Worm (Caenorhabditis elegans) whole organism, L4 larva: ENCODE data around the gene gly-13.

Experiments
- D1046.2 ChIP-seq: fragments of 200-800 bp; sonication (Bioruptor generic); IDR thresholded peaks from 2 replicates; pipeline ENCODE4 v1.3.6; 2022; ENCODE audit warnings: missing genetic modification characterization, missing compliant biosample characterization
- F26F4.8 ChIP-seq: fragments of 200-800 bp; sonication (Bioruptor generic); conservative IDR thresholded peaks from 2 replicates; pipeline ENCODE4 v1.3.6; 2022; ENCODE audit warnings: missing genetic modification characterization, missing compliant biosample characterization
- F44E2.7 ChIP-seq: fragments of 200-800 bp; sonication (Bioruptor generic); IDR thresholded peaks from 2 replicates; pipeline ENCODE4 v2.1.2; 2022; ENCODE audit warnings: missing genetic modification characterization, missing compliant biosample characterization
- T20F7.1 ChIP-seq: fragments of 200-800 bp; sonication (Bioruptor generic); optimal IDR thresholded peaks from 2 replicates; lab custom pipeline; 2018; ENCODE audit warnings: mild to moderate bottlenecking, missing genetic modification characterization, missing compliant biosample characterization
- ZK546.5 ChIP-seq, 2 experiments: sonication (generic microtip); optimal IDR thresholded peaks; 2 replicates each; lab custom pipeline; 2017; ENCODE audit warnings: missing biosample characterization in 2 of 2, missing genetic modification characterization in 2 of 2
- aha-1 ChIP-seq: fragments of 150-350 bp; peaks from one replicate; lab custom pipeline; 2014; ENCODE audit warnings: missing biosample characterization, missing genetic modification characterization
- attf-4 ChIP-seq: sonication (generic microtip); optimal IDR thresholded peaks from 3 replicates; lab custom pipeline; 2017; ENCODE audit warnings: missing biosample characterization, missing genetic modification characterization
- ceh-20 ChIP-seq: fragments of 200-800 bp; sonication (Bioruptor generic); IDR thresholded peaks from 2 replicates; pipeline ENCODE4 v1.3.6; 2022; ENCODE audit warnings: missing genetic modification reagents, missing genetic modification characterization, missing compliant biosample characterization
- ceh-28 ChIP-seq: fragments of 150-350 bp; optimal IDR thresholded peaks from 2 replicates; lab custom pipeline; 2014; ENCODE audit warnings: missing biosample characterization, missing genetic modification reagents, missing genetic modification characterization
- ces-1 ChIP-seq: fragments of 150-350 bp; sonication (generic microtip); optimal IDR thresholded peaks from 4 replicates; lab custom pipeline; 2014; ENCODE audit warnings: missing biosample characterization, missing genetic modification reagents, missing genetic modification characterization
- ctbp-1 ChIP-seq: fragments of 200-800 bp; sonication (Bioruptor generic); IDR thresholded peaks from 2 replicates; pipeline ENCODE4 v1.3.6; 2022; ENCODE audit warnings: missing genetic modification reagents, missing genetic modification characterization, missing compliant biosample characterization
- daf-12 ChIP-seq: fragments of 150-350 bp; optimal IDR thresholded peaks from 2 replicates; lab custom pipeline; 2014; ENCODE audit warnings: missing biosample characterization, missing genetic modification reagents, missing genetic modification characterization
- daf-16 ChIP-seq, 3 experiments: sonication (generic microtip); optimal IDR thresholded peaks; 2 replicates each; lab custom pipeline; 2016 to 2017; ENCODE audit warnings: missing genetic modification characterization in 3 of 3, missing genetic modification reagents in 3 of 3, mild to moderate bottlenecking in 2 of 3, missing compliant biosample characterization in 2 of 3, missing biosample characterization in 1 of 3, moderate library complexity in 1 of 3
- daf-19 ChIP-seq: fragments of 200-800 bp; sonication (Bioruptor generic); conservative IDR thresholded peaks from 2 replicates; pipeline ENCODE4 v1.3.6; 2022; ENCODE audit warnings: missing genetic modification characterization, missing compliant biosample characterization
- dmd-6 ChIP-seq: fragments of 200-800 bp; sonication (Bioruptor generic); IDR thresholded peaks from 2 replicates; pipeline ENCODE4 v1.3.6; 2022; ENCODE audit warnings: missing genetic modification reagents, missing genetic modification characterization, missing compliant biosample characterization
- dmd-9 ChIP-seq: fragments of 200-800 bp; sonication (Bioruptor generic); IDR thresholded peaks from 2 replicates; pipeline ENCODE4 v1.3.6; 2022; ENCODE audit warnings: missing genetic modification reagents, missing genetic modification characterization, missing compliant biosample characterization
- duxl-1 ChIP-seq: sonication (generic microtip); optimal IDR thresholded peaks from 2 replicates; lab custom pipeline; 2016; ENCODE audit warnings: mild to moderate bottlenecking, missing genetic modification characterization, moderate library complexity, missing compliant biosample characterization; ENCODE audit not compliant: poor library complexity
- egl-43 ChIP-seq: fragments of 200-800 bp; sonication (Bioruptor generic); IDR thresholded peaks from 2 replicates; pipeline ENCODE4 v1.3.6; 2022; ENCODE audit warnings: missing genetic modification reagents, missing genetic modification characterization, missing compliant biosample characterization
- hmg-1.1 ChIP-seq: fragments of 200-800 bp; sonication (Bioruptor generic); IDR thresholded peaks from 2 replicates; pipeline ENCODE4 v1.3.6; 2022; ENCODE audit warnings: missing genetic modification reagents, missing genetic modification characterization, missing compliant biosample characterization
- lim-7 ChIP-seq: fragments of 200-800 bp; sonication (Bioruptor generic); IDR thresholded peaks from 2 replicates; pipeline ENCODE4 v1.3.6; 2022; ENCODE audit warnings: missing genetic modification characterization, missing compliant biosample characterization
- lin-1 ChIP-seq: fragments of 200-800 bp; sonication (Bioruptor generic); IDR thresholded peaks from 2 replicates; pipeline ENCODE4 v1.3.6; 2022; ENCODE audit warnings: missing genetic modification reagents, missing genetic modification characterization, missing compliant biosample characterization
- lin-13 ChIP-seq: fragments of 150-350 bp; optimal IDR thresholded peaks from 2 replicates; lab custom pipeline; 2014; ENCODE audit warnings: missing biosample characterization, missing genetic modification reagents, missing genetic modification characterization
- lin-15B ChIP-seq: fragments of 150-350 bp; sonication (generic microtip); optimal IDR thresholded peaks from 3 replicates; lab custom pipeline; 2014; ENCODE audit warnings: missing biosample characterization, missing genetic modification characterization
- lsy-2 ChIP-seq, 2 experiments: fragments of 150-350 bp in 1 of 2; sonication (generic microtip) in 1 of 2; optimal IDR thresholded peaks; 2 replicates each; lab custom pipeline; 2014 to 2017; ENCODE audit warnings: missing biosample characterization in 2 of 2, missing genetic modification characterization in 2 of 2
- madf-5 ChIP-seq, 2 experiments: fragments of 200-800 bp; sonication (Bioruptor generic); IDR thresholded peaks; 2 replicates each; pipeline ENCODE4 v1.3.6; 2022; ENCODE audit warnings: missing compliant biosample characterization in 2 of 2, missing genetic modification characterization in 2 of 2
- mdl-1 ChIP-seq, 2 experiments: fragments of 150-350 bp in 1 of 2; sonication (generic microtip) in 1 of 2; optimal IDR thresholded peaks; 2 replicates each; lab custom pipeline; 2014 to 2017; ENCODE audit warnings: missing biosample characterization in 2 of 2, missing genetic modification characterization in 2 of 2
- mdt-29 ChIP-seq: fragments of 200-800 bp; sonication (Bioruptor generic); IDR thresholded peaks from 2 replicates; pipeline ENCODE4 v1.3.6; 2022; ENCODE audit warnings: missing genetic modification reagents, missing genetic modification characterization, missing compliant biosample characterization
- mep-1 ChIP-seq: fragments of 150-350 bp; sonication (generic microtip); optimal IDR thresholded peaks from 3 replicates; lab custom pipeline; 2014; ENCODE audit warnings: missing biosample characterization, missing genetic modification characterization
- nhr-10 ChIP-seq: fragments of 150-350 bp; optimal IDR thresholded peaks from 2 replicates; lab custom pipeline; 2014; ENCODE audit warnings: missing biosample characterization, missing genetic modification characterization
- nhr-102 ChIP-seq: sonication (generic microtip); optimal IDR thresholded peaks from 2 replicates; lab custom pipeline; 2016; ENCODE audit warnings: mild to moderate bottlenecking, missing genetic modification characterization, moderate library complexity, missing compliant biosample characterization
- nhr-25 ChIP-seq: sonication (generic microtip); optimal IDR thresholded peaks from 2 replicates; lab custom pipeline; 2017; ENCODE audit warnings: missing genetic modification characterization, mild to moderate bottlenecking, missing compliant biosample characterization, antibody characterized with exemption, moderate library complexity, borderline replicate concordance; ENCODE audit not compliant: insufficient read depth
- nhr-28 ChIP-seq: fragments of 150-350 bp; optimal IDR thresholded peaks from 2 replicates; lab custom pipeline; 2014; ENCODE audit warnings: missing biosample characterization, missing genetic modification characterization
- nhr-41 ChIP-seq: fragments of 200-800 bp; sonication (Bioruptor generic); IDR thresholded peaks from 2 replicates; pipeline ENCODE4 v1.3.6; 2022; ENCODE audit warnings: missing genetic modification reagents, missing genetic modification characterization, missing compliant biosample characterization
- nhr-42 ChIP-seq: fragments of 200-800 bp; sonication (Bioruptor generic); IDR thresholded peaks from 2 replicates; pipeline ENCODE4 v1.3.6; 2022; ENCODE audit warnings: missing genetic modification characterization, missing compliant biosample characterization
- nhr-48 ChIP-seq: sonication (generic microtip); optimal IDR thresholded peaks from 2 replicates; lab custom pipeline; 2016; ENCODE audit warnings: mild to moderate bottlenecking, missing genetic modification characterization, missing compliant biosample characterization
- nhr-6 ChIP-seq: fragments of 150-350 bp; optimal IDR thresholded peaks from 2 replicates; lab custom pipeline; 2014; ENCODE audit warnings: missing biosample characterization, missing genetic modification characterization
- nhr-76 ChIP-seq: fragments of 150-350 bp; optimal IDR thresholded peaks from 2 replicates; lab custom pipeline; 2014; ENCODE audit warnings: missing biosample characterization, missing genetic modification characterization
- php-3 ChIP-seq: fragments of 200-800 bp; sonication (Bioruptor generic); IDR thresholded peaks from 2 replicates; pipeline ENCODE4 v1.3.6; 2022; ENCODE audit warnings: missing genetic modification reagents, missing genetic modification characterization, missing compliant biosample characterization
- pqm-1 ChIP-seq: sonication (generic microtip); optimal IDR thresholded peaks from 2 replicates; lab custom pipeline; 2017; ENCODE audit warnings: missing biosample characterization, missing genetic modification characterization
- saeg-2 ChIP-seq: fragments of 200-800 bp; sonication (Bioruptor generic); IDR thresholded peaks from 2 replicates; pipeline ENCODE4 v1.3.6; 2022; ENCODE audit warnings: missing genetic modification reagents, missing genetic modification characterization, missing compliant biosample characterization
- sdz-12 ChIP-seq: fragments of 200-800 bp; sonication (Bioruptor generic); optimal IDR thresholded peaks from 2 replicates; lab custom pipeline; 2018; ENCODE audit warnings: mild to moderate bottlenecking, missing genetic modification characterization, missing compliant biosample characterization
- snpc-1.2 ChIP-seq: fragments of 200-800 bp; sonication (Bioruptor generic); IDR thresholded peaks from 2 replicates; pipeline ENCODE4 v1.3.6; 2022; ENCODE audit warnings: missing genetic modification reagents, missing genetic modification characterization, missing compliant biosample characterization
- snpc-4 ChIP-seq: fragments of 150-350 bp; optimal IDR thresholded peaks from 2 replicates; lab custom pipeline; 2014; ENCODE audit warnings: missing biosample characterization, missing genetic modification characterization
- spr-3 ChIP-seq: fragments of 200-800 bp; sonication (Bioruptor generic); optimal IDR thresholded peaks from 2 replicates; lab custom pipeline; 2018; ENCODE audit warnings: mild to moderate bottlenecking, missing genetic modification characterization, missing compliant biosample characterization
- tra-1 ChIP-seq: fragments of 200-800 bp; sonication (Bioruptor generic); IDR thresholded peaks from 2 replicates; pipeline ENCODE4 v1.3.6; 2022; ENCODE audit warnings: missing genetic modification reagents, missing genetic modification characterization, missing compliant biosample characterization
- unc-39 ChIP-seq: sonication (generic microtip); optimal IDR thresholded peaks from 2 replicates; lab custom pipeline; 2017; ENCODE audit warnings: missing biosample characterization, missing genetic modification characterization
- zag-1 ChIP-seq: fragments of 150-350 bp; optimal IDR thresholded peaks from 2 replicates; lab custom pipeline; 2014; ENCODE audit warnings: missing biosample characterization, missing genetic modification characterization
- zfp-2 ChIP-seq: sonication (generic microtip); optimal IDR thresholded peaks from 2 replicates; lab custom pipeline; 2016; ENCODE audit warnings: mild to moderate bottlenecking, missing genetic modification characterization, missing compliant biosample characterization
- zfp-3 ChIP-seq: fragments of 200-800 bp; sonication (Bioruptor generic); conservative IDR thresholded peaks from 2 replicates; pipeline ENCODE4 v1.3.6; 2022; ENCODE audit warnings: missing genetic modification reagents, missing genetic modification characterization, missing compliant biosample characterization
- zip-11 ChIP-seq: fragments of 200-800 bp; sonication (Bioruptor generic); IDR thresholded peaks from 2 replicates; pipeline ENCODE4 v1.3.6; 2022; ENCODE audit warnings: missing genetic modification characterization, missing compliant biosample characterization
- ztf-11 ChIP-seq: fragments of 150-350 bp; optimal IDR thresholded peaks from 2 replicates; lab custom pipeline; 2014; ENCODE audit warnings: missing biosample characterization, missing genetic modification characterization
- ztf-7 ChIP-seq: fragments of 150-350 bp; optimal IDR thresholded peaks from 2 replicates; lab custom pipeline; 2014; ENCODE audit warnings: missing biosample characterization, missing genetic modification characterization

The gly-13 gene

ce11 chrX:9337832-9338231 lies 41.4 kb upstream of the gly-13 start (continued):
- TF ChIP-seq dmd-6 (GFP tag; lab: Robert Waterston, UW) (0 out of 2 replicates have a peak, but pooled peaks have one; percentile 34), daf-12 (tag; lab: Kevin White, UChicago) (no peak), dmd-9 (no peak), zfp-2 (tag; lab: Kevin White, UChicago) (no peak), ceh-20 (GFP tag; lab: Robert Waterston, UW) (no peak; the same call in none of the 2 replicates), madf-5 (GFP tag; IDR thresholded peaks at IDR 0.05; lab: Robert Waterston, UW) (0 out of 4 replicates have a peak, but pooled peaks of 1 of the 2 experiments have one; percentile 58), mdt-29 (GFP tag; lab: Robert Waterston, UW) (no peak), snpc-4 (no peak), daf-19 (GFP tag; lab: Robert Waterston, UW) (no peak), ZK546.5 (tag; optimal IDR thresholded peaks at IDR 0.05; lab: Kevin White, UChicago) (no peak), nhr-48 (no peak), nhr-42 (GFP tag; lab: Robert Waterston, UW) (peak; percentile 77; the same call in 1 of the 2 replicates), nhr-25 (tag; lab: Kevin White, UChicago) (no peak), mdl-1 (tag; optimal IDR thresholded peaks at IDR 0.05; lab: Kevin White, UChicago) (peak in 1 of 2 experiments; percentile 79), zag-1 (tag; lab: Kevin White, UChicago) (no peak), unc-39 (tag; lab: Kevin White, UChicago) (no peak), daf-16 (GFP tag; optimal IDR thresholded peaks at IDR 0.05; lab: Kevin White, UChicago) (no peak), daf-16 (tag; optimal IDR thresholded peaks at IDR 0.05; lab: Kevin White, UChicago) (no peak), spr-3 (no peak), snpc-1.2 (GFP tag; lab: Robert Waterston, UW) (no peak), zip-11 (GFP tag; lab: Robert Waterston, UW) (no peak), lin-13 (GFP tag; lab: Kevin White, UChicago) (no peak), F26F4.8 (GFP tag; lab: Robert Waterston, UW) (no peak), aha-1 (tag; lab: Kevin White, UChicago) (peak; percentile 91), hmg-1.1 (GFP tag; lab: Robert Waterston, UW) (peak; percentile 88), lim-7 (GFP tag; lab: Robert Waterston, UW) (0 out of 2 replicates have a peak, but pooled peaks have one; percentile 23), mep-1 (peak; percentile 79), ces-1 (no peak), ceh-28 (peak; percentile 23), egl-43 (GFP tag; lab: Robert Waterston, UW) (no peak), nhr-41 (GFP tag; lab: Robert Waterston, UW) (no peak), saeg-2 (GFP tag; lab: Robert Waterston, UW) (no peak), pqm-1 (tag; lab: Kevin White, UChicago) (no peak), lin-1 (no peak), ctbp-1 (GFP tag; lab: Robert Waterston, UW) (peak; percentile 84), tra-1 (GFP tag; lab: Robert Waterston, UW) (no peak), sdz-12 (GFP tag; lab: Kevin White, UChicago) (no peak), lin-15B (tag; lab: Kevin White, UChicago) (no peak), attf-4 (no peak), lsy-2 (tag; optimal IDR thresholded peaks at IDR 0.05; lab: Kevin White, UChicago) (peak in 1 of 2 experiments; percentile 15), F44E2.7 (GFP tag; lab: Robert Waterston, UW) (no peak), duxl-1 (no peak), nhr-10 (tag; lab: Kevin White, UChicago) (no peak), T20F7.1 (no peak), php-3 (GFP tag; lab: Robert Waterston, UW) (no peak), ztf-11 (no peak), nhr-6 (tag; lab: Kevin White, UChicago) (no peak), nhr-28 (tag; lab: Kevin White, UChicago) (peak; percentile 38), D1046.2 (GFP tag; lab: Robert Waterston, UW) (no peak), nhr-102 (tag; lab: Kevin White, UChicago) (no peak), ztf-7 (tag; lab: Kevin White, UChicago) (no peak), zfp-3 (GFP tag; lab: Robert Waterston, UW) (no peak), nhr-76 (tag; lab: Kevin White, UChicago) (no peak)
